Worm (Caenorhabditis elegans): ENCODE results near the gene grd-6.

The grd-6 gene

ce11 chrV:9221566-9221965, at the start of gene grd-6:
grd-6 (plus strand) TSS chrV:9221866.
- TF ChIP-seq lin-13 (GFP tag; optimal IDR thresholded peaks at IDR 0.05) = no peak
- no peak for TF ChIP-seq mdl-1 (tag; optimal IDR thresholded peaks at IDR 0.05)
- TF ChIP-seq gmeb-1 (tag; optimal IDR thresholded peaks at IDR 0.05) = no peak
- no peak for TF ChIP-seq ceh-82 (tag; optimal IDR thresholded peaks at IDR 0.05)
- no peak for TF ChIP-seq F13H6.1 (tag; optimal IDR thresholded peaks at IDR 0.05)
- TF ChIP-seq snpc-4 (tag; optimal IDR thresholded peaks at IDR 0.05) = no peak

- TF ChIP-seq fos-1 (tag; optimal IDR thresholded peaks at IDR 0.05) = peak; percentile 44
- no peak for TF ChIP-seq lin-39 (tag; optimal IDR thresholded peaks at IDR 0.05)
Observed at ce11 chrV:9172989-9173388, 48.7 kb upstream of the grd-6 start, which contains the start of gene gad-3. gad-3 (minus strand) TSS chrV:9173005.

- no peak for TF ChIP-seq Y55F3AM.14 (GFP tag; optimal IDR thresholded peaks at IDR 0.05)
- no peak for TF ChIP-seq aly-2 (tag; optimal IDR thresholded peaks at IDR 0.05)
- no peak for TF ChIP-seq mbf-1 (tag; optimal IDR thresholded peaks at IDR 0.05)
- no peak for TF ChIP-seq unc-55 (GFP tag; optimal IDR thresholded peaks at IDR 0.05)
Observed at ce11 chrV:9173789-9174188, 47.9 kb upstream of the grd-6 start, which contains the start of gene pqn-16. pqn-16 (plus strand) TSS chrV:9174089.

ce11 chrV:9175218-9175837, 46.3 kb upstream of the grd-6 start, which contains the start of gene spas-1:
spas-1 (plus strand) TSS chrV:9175789.
- TF ChIP-seq lsy-2 (tag; optimal IDR thresholded peaks at IDR 0.05) (peak; percentile 81 to 94), egl-27 (tag; optimal IDR thresholded peaks at IDR 0.05) (peak; percentile 74), Y55F3AM.14 (GFP tag; optimal IDR thresholded peaks at IDR 0.05) (no peak), nhr-10 (tag; optimal IDR thresholded peaks at IDR 0.05) (no peak), unc-39 (tag; optimal IDR thresholded peaks at IDR 0.05) (no peak), nhr-6 (tag; optimal IDR thresholded peaks at IDR 0.05) (peak; percentile 81), nhr-11 (tag; optimal IDR thresholded peaks at IDR 0.05) (no peak), zag-1 (tag; optimal IDR thresholded peaks at IDR 0.05) (peak; percentile 37), nhr-129 (tag; optimal IDR thresholded peaks at IDR 0.05) (peak; percentile 91), sem-4 (tag; optimal IDR thresholded peaks at IDR 0.05) (peak; percentile 75), peb-1 (tag; optimal IDR thresholded peaks at IDR 0.05) (no peak), alr-1 (tag; optimal IDR thresholded peaks at IDR 0.05) (no peak), skn-1 (tag; optimal IDR thresholded peaks at IDR 0.05) (peak; percentile 7), ama-1 (optimal IDR thresholded peaks at IDR 0.05) (no peak), snpc-4 (tag; optimal IDR thresholded peaks at IDR 0.05) (peak; percentile 82), ztf-4 (tag; optimal IDR thresholded peaks at IDR 0.05) (peak; percentile 78), lin-13 (GFP tag; optimal IDR thresholded peaks at IDR 0.05) (peak; percentile 87), gmeb-1 (tag; optimal IDR thresholded peaks at IDR 0.05) (peak; percentile 99), ZK546.5 (tag; optimal IDR thresholded peaks at IDR 0.05) (no peak), dmd-4 (tag; optimal IDR thresholded peaks at IDR 0.05) (no peak), crh-2 (tag; optimal IDR thresholded peaks at IDR 0.05) (peak; percentile 92), elt-1 (tag; optimal IDR thresholded peaks at IDR 0.05) (no peak), unc-55 (GFP tag; optimal IDR thresholded peaks at IDR 0.05) (peak; percentile 95), ceh-16 (tag; optimal IDR thresholded peaks at IDR 0.05) (peak; percentile 76), lin-39 (tag; optimal IDR thresholded peaks at IDR 0.05) (no peak), ceh-82 (tag; optimal IDR thresholded peaks at IDR 0.05) (no peak), nhr-25 (tag; optimal IDR thresholded peaks at IDR 0.05) (peak; percentile 85), F13H6.1 (tag; optimal IDR thresholded peaks at IDR 0.05) (peak; percentile 88), nhr-237 (tag; optimal IDR thresholded peaks at IDR 0.05) (no peak), blmp-1 (tag; optimal IDR thresholded peaks at IDR 0.05; ENCODE audit: insufficient read depth) (peak; percentile 49), sma-3 (GFP tag; optimal IDR thresholded peaks at IDR 0.05) (peak; percentile 91), mab-5 (tag; optimal IDR thresholded peaks at IDR 0.05) (peak; percentile 86), nhr-21 (tag; optimal IDR thresholded peaks at IDR 0.05) (peak; percentile 80), C34F6.9 (tag; optimal IDR thresholded peaks at IDR 0.05) (peak; percentile 96), lin-11 (tag; optimal IDR thresholded peaks at IDR 0.05) (peak; percentile 13), nhr-23 (tag; optimal IDR thresholded peaks at IDR 0.05) (no peak), nhr-77 (tag; optimal IDR thresholded peaks at IDR 0.05) (peak; percentile 40), sma-9 (GFP tag; optimal IDR thresholded peaks at IDR 0.05) (peak; percentile 93), sma-9 (tag; optimal IDR thresholded peaks at IDR 0.05) (no peak), nhr-12 (tag; optimal IDR thresholded peaks at IDR 0.05) (no peak), ztf-11 (tag; optimal IDR thresholded peaks at IDR 0.05) (no peak), unc-62 (GFP tag; optimal IDR thresholded peaks at IDR 0.05) (peak; percentile 12), mdl-1 (tag; optimal IDR thresholded peaks at IDR 0.05) (no peak), R02D3.7 (tag; optimal IDR thresholded peaks at IDR 0.05) (peak; percentile 55), aly-2 (tag; optimal IDR thresholded peaks at IDR 0.05) (no peak)

Data from whole organism, L2 larva.